Worm (Caenorhabditis elegans): Measurements from ENCODE around the gene cpg-20.

- TF ChIP-seq dmd-6 (GFP tag; IDR thresholded peaks at IDR 0.05) (no peak), F10B5.3 (tag; optimal IDR thresholded peaks at IDR 0.05) (no peak), ceh-44 (GFP tag; IDR thresholded peaks at IDR 0.05) (no peak), ceh-82 (tag; optimal IDR thresholded peaks at IDR 0.05) (no peak), nhr-28 (tag; optimal IDR thresholded peaks at IDR 0.05) (no peak), lir-3 (tag; optimal IDR thresholded peaks at IDR 0.05) (no peak), pha-4 (GFP tag; IDR thresholded peaks at IDR 0.05) (no peak), pha-4 (tag; optimal IDR thresholded peaks at IDR 0.05) (no peak), aly-2 (tag; optimal IDR thresholded peaks at IDR 0.05) (no peak), nhr-41 (GFP tag; IDR thresholded peaks at IDR 0.05) (no peak), ceh-62 (tag; optimal IDR thresholded peaks at IDR 0.05) (no peak), nhr-11 (tag; optimal IDR thresholded peaks at IDR 0.05) (no peak), mes-2 (tag; optimal IDR thresholded peaks at IDR 0.05; ENCODE audit: poor library complexity, severe bottlenecking) (no peak), ZK337.2 (GFP tag; IDR thresholded peaks at IDR 0.05) (no peak)
Observed at ce11 chrIV:6040676-6041075, 35.4 kb downstream of the cpg-20 start, which contains the start of gene kcc-2.
